In the genomic region with DNA sequence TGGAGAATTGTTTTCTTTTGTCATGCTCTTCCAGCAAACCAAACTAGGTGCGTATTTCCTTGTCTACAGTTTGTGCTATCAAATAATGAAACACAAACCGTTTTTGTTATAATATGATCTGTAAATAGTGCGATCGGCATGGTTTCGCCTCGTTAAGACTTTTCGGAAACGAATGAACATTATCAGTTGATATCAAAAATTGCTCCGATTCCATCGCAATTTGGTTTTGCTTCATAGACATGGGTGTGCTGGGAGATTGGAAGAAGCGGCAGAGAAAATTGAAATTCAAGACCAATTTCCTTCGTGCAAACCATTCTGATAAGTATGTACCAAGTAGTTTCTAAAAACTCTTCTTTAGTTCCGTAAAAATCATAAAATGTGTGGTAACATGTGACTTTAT, we compare ENCODE assay signal across 5 worm cellular contexts.
TF ChIP-seq lines count a peak whose summit lies in the region.

No protein-coding gene starts in this region.

TF ChIP-seq in whole organism, L1 larva, 84 proteins besides CTCF, POLR2A, EP300 and RAD21:
- TF ChIP-seq elt-2 (tag; optimal IDR thresholded peaks at IDR 0.05; lab: Kevin White, UChicago) (peak; percentile 80), sox-4 (tag; optimal IDR thresholded peaks at IDR 0.05; lab: Kevin White, UChicago) (no peak)

TF ChIP-seq in whole organism, L2 larva, 48 proteins besides CTCF, POLR2A, EP300 and RAD21:
- TF ChIP-seq ceh-16 (tag; optimal IDR thresholded peaks at IDR 0.05; lab: Kevin White, UChicago), result no peak
- TF ChIP-seq sma-9 (GFP tag; optimal IDR thresholded peaks at IDR 0.05; lab: Kevin White, UChicago), result peak; percentile 11
- TF ChIP-seq sma-9 (tag; optimal IDR thresholded peaks at IDR 0.05; lab: Kevin White, UChicago), result no peak
- peak; percentile 56 for TF ChIP-seq fos-1 (tag; optimal IDR thresholded peaks at IDR 0.05; lab: Kevin White, UChicago)
- no peak for TF ChIP-seq ama-1 (optimal IDR thresholded peaks at IDR 0.05; lab: Kevin White, UChicago)

TF ChIP-seq in whole organism, L3 larva, 47 proteins besides CTCF, POLR2A, EP300 and RAD21:
- TF ChIP-seq jun-1 (tag; optimal IDR thresholded peaks at IDR 0.05; lab: Kevin White, UChicago) (peak; percentile 23), sea-2 (GFP tag; optimal IDR thresholded peaks at IDR 0.05; lab: Kevin White, UChicago) (no peak), fkh-2 (tag; optimal IDR thresholded peaks at IDR 0.05; lab: Kevin White, UChicago) (no peak), elt-2 (tag; optimal IDR thresholded peaks at IDR 0.05; lab: Kevin White, UChicago) (peak; percentile 88), pqm-1 (tag; optimal IDR thresholded peaks at IDR 0.05; lab: Kevin White, UChicago) (peak; percentile 72)

TF ChIP-seq in whole organism, L4 larva, 104 proteins besides CTCF, POLR2A, EP300 and RAD21 (continues in another document):
- TF ChIP-seq zip-2 (tag; optimal IDR thresholded peaks at IDR 0.05; lab: Kevin White, UChicago) (no peak), nhr-28 (tag; optimal IDR thresholded peaks at IDR 0.05; lab: Kevin White, UChicago) (peak; percentile 19), madf-5 (GFP tag; IDR thresholded peaks at IDR 0.05; lab: Robert Waterston, UW) (no peak), zip-11 (GFP tag; IDR thresholded peaks at IDR 0.05; lab: Robert Waterston, UW) (no peak), fkh-10 (GFP tag; optimal IDR thresholded peaks at IDR 0.05; lab: Kevin White, UChicago) (no peak), mes-2 (tag; optimal IDR thresholded peaks at IDR 0.05; lab: Kevin White, UChicago; ENCODE audit: poor library complexity, severe bottlenecking) (no peak), mxl-3 (GFP tag; optimal IDR thresholded peaks at IDR 0.05; lab: Kevin White, UChicago) (peak; percentile 33), dve-1 (tag; optimal IDR thresholded peaks at IDR 0.05; lab: Kevin White, UChicago; ENCODE audit: insufficient read depth) (peak; percentile 64), ceh-44 (GFP tag; IDR thresholded peaks at IDR 0.05; lab: Robert Waterston, UW) (no peak), fos-1 (tag; optimal IDR thresholded peaks at IDR 0.05; lab: Kevin White, UChicago) (no peak), lsy-2 (tag; optimal IDR thresholded peaks at IDR 0.05; lab: Kevin White, UChicago) (no peak), nhr-48 (tag; optimal IDR thresholded peaks at IDR 0.05; lab: Kevin White, UChicago) (no peak), hlh-11 (tag; optimal IDR thresholded peaks at IDR 0.05; lab: Kevin White, UChicago) (peak; percentile 68), zfp-3 (GFP tag; conservative IDR thresholded peaks at IDR 0.05; lab: Robert Waterston, UW) (no peak), Y5F2A.4 (GFP tag; optimal IDR thresholded peaks at IDR 0.05; lab: Kevin White, UChicago) (no peak), ZK546.5 (tag; optimal IDR thresholded peaks at IDR 0.05; lab: Kevin White, UChicago) (no peak), R02D3.7 (tag; optimal IDR thresholded peaks at IDR 0.05; lab: Kevin White, UChicago) (no peak), unc-62 (GFP tag; optimal IDR thresholded peaks at IDR 0.05 in 1 of 2; lab: Kevin White, UChicago) (no peak), unc-62 (tag; optimal IDR thresholded peaks at IDR 0.05; lab: Kevin White, UChicago) (no peak), nhr-10 (tag; optimal IDR thresholded peaks at IDR 0.05; lab: Kevin White, UChicago) (no peak), zag-1 (tag; optimal IDR thresholded peaks at IDR 0.05; lab: Kevin White, UChicago) (no peak), unc-39 (tag; optimal IDR thresholded peaks at IDR 0.05; lab: Kevin White, UChicago) (no peak), ama-1 (optimal IDR thresholded peaks at IDR 0.05; lab: Kevin White, UChicago) (no peak), daf-16 (GFP tag; optimal IDR thresholded peaks at IDR 0.05; lab: Kevin White, UChicago) (no peak), daf-16 (tag; optimal IDR thresholded peaks at IDR 0.05; lab: Kevin White, UChicago) (peak; percentile 59), spr-1 (tag; optimal IDR thresholded peaks at IDR 0.05; lab: Kevin White, UChicago) (no peak), mep-1 (tag; optimal IDR thresholded peaks at IDR 0.05; lab: Kevin White, UChicago) (no peak), mdt-29 (GFP tag; IDR thresholded peaks at IDR 0.05; lab: Robert Waterston, UW) (no peak), snpc-4 (tag; optimal IDR thresholded peaks at IDR 0.05; lab: Kevin White, UChicago) (no peak), tra-1 (GFP tag; IDR thresholded peaks at IDR 0.05; lab: Robert Waterston, UW) (no peak), nhr-76 (tag; optimal IDR thresholded peaks at IDR 0.05; lab: Kevin White, UChicago) (no peak), mdl-1 (tag; optimal IDR thresholded peaks at IDR 0.05; lab: Kevin White, UChicago) (no peak), zfp-2 (tag; optimal IDR thresholded peaks at IDR 0.05; lab: Kevin White, UChicago) (no peak), Y105C5A.15 (GFP tag; IDR thresholded peaks at IDR 0.05; lab: Robert Waterston, UW) (no peak), nhr-41 (GFP tag; IDR thresholded peaks at IDR 0.05; lab: Robert Waterston, UW) (no peak), madf-9 (GFP tag; conservative IDR thresholded peaks at IDR 0.05; lab: Robert Waterston, UW) (no peak), egl-43 (GFP tag; IDR thresholded peaks at IDR 0.05; lab: Robert Waterston, UW) (no peak), lim-7 (GFP tag; IDR thresholded peaks at IDR 0.05; lab: Robert Waterston, UW) (no peak), hif-1 (tag; optimal IDR thresholded peaks at IDR 0.05; lab: Kevin White, UChicago) (no peak), nhr-25 (tag; optimal IDR thresholded peaks at IDR 0.05; lab: Kevin White, UChicago; ENCODE audit: borderline replicate concordance, insufficient read depth) (no peak)

TF ChIP-seq in whole organism, young adult, 124 proteins besides CTCF, POLR2A, EP300 and RAD21:
- TF ChIP-seq nhr-179 (tag; optimal IDR thresholded peaks at IDR 0.05; lab: Kevin White, UChicago) (no peak), Y79H2A.3 (GFP tag; conservative IDR thresholded peaks at IDR 0.05; lab: Robert Waterston, UW) (no peak), nhr-80 (tag; optimal IDR thresholded peaks at IDR 0.05; lab: Kevin White, UChicago) (peak; percentile 86)
